Fruit fly (Drosophila melanogaster) whole organism, embryonic: ENCODE measurements around the gene CG34347.
A peak's percentile ranks its signal among the peaks of the same experiment; 100 is the strongest.

Source experiments
- B-H2 ChIP-seq: fragments of 200-800 bp; sonication (Bioruptor generic); optimal IDR thresholded peaks from 2 replicates; lab custom pipeline; 2018; ENCODE audit warnings: missing biosample characterization, mild to moderate bottlenecking, missing genetic modification characterization
- Bdp1 ChIP-seq: fragments of 200-800 bp; sonication (Bioruptor generic); optimal IDR thresholded peaks from 3 replicates; lab custom pipeline; 2016; ENCODE audit warnings: missing biosample characterization, missing genetic modification characterization
- Bgb ChIP-seq: fragments of 200-800 bp; sonication (Bioruptor generic); IDR thresholded peaks from 2 replicates; pipeline ENCODE4 v1.3.6; 2022; ENCODE audit warnings: missing biosample characterization, missing genetic modification characterization; ENCODE audit not compliant: partially characterized antibody
- CG15601 ChIP-seq: fragments of 200-800 bp; sonication (Bioruptor generic); optimal IDR thresholded peaks from 3 replicates; lab custom pipeline; 2019; ENCODE audit warnings: missing biosample characterization, mild to moderate bottlenecking, missing genetic modification characterization, moderate library complexity
- CG1603 ChIP-seq: fragments of 200-800 bp; sonication (Bioruptor generic); optimal IDR thresholded peaks from 2 replicates; lab custom pipeline; 2019; ENCODE audit warnings: missing biosample characterization, mild to moderate bottlenecking, missing genetic modification characterization, moderate library complexity
- CG32767 ChIP-seq: fragments of 200-800 bp; sonication (Bioruptor generic); IDR thresholded peaks from 2 replicates; pipeline ENCODE4 v1.3.6; 2022; ENCODE audit warnings: missing biosample characterization, missing genetic modification characterization
- CG3281 ChIP-seq: fragments of 200-800 bp; sonication (Bioruptor generic); optimal IDR thresholded peaks from 3 replicates; lab custom pipeline; 2017; ENCODE audit warnings: missing biosample characterization, mild to moderate bottlenecking, missing genetic modification characterization
- CG4328 ChIP-seq: fragments of 200-800 bp; sonication (Bioruptor generic); optimal IDR thresholded peaks from 3 replicates; lab custom pipeline; 2017; ENCODE audit warnings: missing biosample characterization, missing genetic modification reagents, missing genetic modification characterization
- CG4617 ChIP-seq: fragments of 200-800 bp; sonication (Bioruptor generic); optimal IDR thresholded peaks from 3 replicates; lab custom pipeline; 2016; ENCODE audit warnings: missing biosample characterization, missing genetic modification characterization, borderline replicate concordance
- CG4730 ChIP-seq: fragments of 200-800 bp; sonication (Bioruptor generic); IDR thresholded peaks from 2 replicates; pipeline ENCODE4 v1.3.6; 2022; ENCODE audit warnings: missing biosample characterization, missing genetic modification characterization
- CG5953 ChIP-seq: fragments of 200-800 bp; sonication (Bioruptor generic); IDR thresholded peaks from 2 replicates; pipeline ENCODE4 v1.3.6; 2022; ENCODE audit warnings: missing biosample characterization, missing genetic modification characterization
- CG8944 ChIP-seq: fragments of 200-800 bp; sonication (Bioruptor generic); optimal IDR thresholded peaks from 3 replicates; lab custom pipeline; 2016; ENCODE audit warnings: missing biosample characterization, missing genetic modification characterization
- CHES-1-like ChIP-seq: fragments of 200-800 bp; sonication (Bioruptor generic); optimal IDR thresholded peaks from 2 replicates; lab custom pipeline; 2016; ENCODE audit warnings: missing biosample characterization, missing genetic modification characterization
- Drgx ChIP-seq: fragments of 200-800 bp; sonication (Bioruptor generic); IDR thresholded peaks from 2 replicates; pipeline ENCODE4 v1.3.6; 2022; ENCODE audit warnings: missing biosample characterization, missing genetic modification characterization
- E2f2 ChIP-seq: fragments of 200-800 bp; sonication (Bioruptor generic); IDR thresholded peaks from 2 replicates; pipeline ENCODE4 v1.3.6; 2022; ENCODE audit warnings: missing biosample characterization, missing genetic modification characterization
- ERR ChIP-seq: fragments of 200-800 bp; sonication (Bioruptor generic); optimal IDR thresholded peaks from 2 replicates; lab custom pipeline; 2016; ENCODE audit warnings: missing biosample characterization, missing genetic modification characterization
- Ets65A ChIP-seq: fragments of 200-800 bp; sonication (Bioruptor generic); peaks from one replicate; lab custom pipeline; 2016; ENCODE audit warnings: missing biosample characterization, missing genetic modification characterization
- Fer1 ChIP-seq: fragments of 200-800 bp; sonication (Bioruptor generic); optimal IDR thresholded peaks from 2 replicates; lab custom pipeline; 2017; ENCODE audit warnings: missing biosample characterization, mild to moderate bottlenecking, missing genetic modification characterization
- GATAe ChIP-seq: fragments of 200-800 bp; sonication (Bioruptor generic); conservative IDR thresholded peaks from 2 replicates; pipeline ENCODE4 v1.3.6; 2022; ENCODE audit warnings: missing biosample characterization, missing genetic modification characterization
- Hsf ChIP-seq: fragments of 200-800 bp; sonication (Bioruptor generic); optimal IDR thresholded peaks from 3 replicates; lab custom pipeline; 2016; ENCODE audit warnings: missing biosample characterization, missing genetic modification characterization
- Neu2 ChIP-seq: fragments of 200-800 bp; sonication (Bioruptor generic); optimal IDR thresholded peaks from 3 replicates; lab custom pipeline; 2016; ENCODE audit warnings: missing biosample characterization, missing genetic modification characterization, borderline replicate concordance
- Ravus ChIP-seq: fragments of 200-800 bp; sonication (Bioruptor generic); IDR thresholded peaks from 2 replicates; pipeline ENCODE4 v1.3.6; 2022; ENCODE audit warnings: missing biosample characterization, missing genetic modification characterization
- Sox102F ChIP-seq: fragments of 200-800 bp; sonication (Bioruptor generic); optimal IDR thresholded peaks from 2 replicates; lab custom pipeline; 2018; ENCODE audit warnings: missing biosample characterization, mild to moderate bottlenecking, missing genetic modification characterization, moderate library complexity
- bcd ChIP-seq: fragments of 200-800 bp; sonication (Bioruptor generic); optimal IDR thresholded peaks from 2 replicates; lab custom pipeline; 2017; ENCODE audit warnings: missing biosample characterization, mild to moderate bottlenecking, missing genetic modification characterization
- bsh ChIP-seq, 2 experiments: fragments of 200-800 bp; sonication (Bioruptor generic); optimal IDR thresholded peaks; 2 replicates each; lab custom pipeline; 2017 to 2018; ENCODE audit warnings: mild to moderate bottlenecking in 2 of 2, missing biosample characterization in 2 of 2, missing genetic modification characterization in 2 of 2, moderate library complexity in 1 of 2
- caup ChIP-seq: fragments of 200-800 bp; sonication (Bioruptor generic); optimal IDR thresholded peaks from 3 replicates; lab custom pipeline; 2017; ENCODE audit warnings: missing biosample characterization, mild to moderate bottlenecking, missing genetic modification characterization, moderate library complexity; ENCODE audit not compliant: severe bottlenecking
- dan ChIP-seq: fragments of 200-800 bp; sonication (Bioruptor generic); IDR thresholded peaks from 2 replicates; pipeline ENCODE4 v1.3.6; 2022; ENCODE audit warnings: missing biosample characterization, missing genetic modification characterization
- danr ChIP-seq: fragments of 200-800 bp; sonication (Bioruptor generic); IDR thresholded peaks from 2 replicates; pipeline ENCODE4 v1.3.6; 2022; ENCODE audit warnings: missing biosample characterization, missing genetic modification characterization
- exex ChIP-seq: fragments of 200-800 bp; sonication (Bioruptor generic); optimal IDR thresholded peaks from 4 replicates; lab custom pipeline; 2018; ENCODE audit warnings: missing biosample characterization, mild to moderate bottlenecking, missing genetic modification characterization, moderate library complexity
- gt ChIP-seq: fragments of 200-800 bp; sonication (Bioruptor generic); IDR thresholded peaks from 2 replicates; pipeline ENCODE4 v1.3.6; 2022; ENCODE audit warnings: missing biosample characterization, missing genetic modification characterization
- ind ChIP-seq: fragments of 200-800 bp; sonication (Bioruptor generic); optimal IDR thresholded peaks from 3 replicates; lab custom pipeline; 2016; ENCODE audit warnings: missing biosample characterization, missing genetic modification characterization
- lmd ChIP-seq: fragments of 200-800 bp; sonication (Bioruptor generic); IDR thresholded peaks from 2 replicates; pipeline ENCODE4 v1.3.6; 2022; ENCODE audit warnings: missing biosample characterization, missing genetic modification characterization
- luna ChIP-seq: fragments of 200-800 bp; sonication (Bioruptor generic); optimal IDR thresholded peaks from 2 replicates; lab custom pipeline; 2016; ENCODE audit warnings: missing biosample characterization, missing genetic modification characterization
- mirr ChIP-seq: fragments of 200-800 bp; sonication (Bioruptor generic); optimal IDR thresholded peaks from 3 replicates; lab custom pipeline; 2018; ENCODE audit warnings: missing biosample characterization, mild to moderate bottlenecking, missing genetic modification characterization
- onecut ChIP-seq: fragments of 200-800 bp; sonication (Bioruptor generic); IDR thresholded peaks from 2 replicates; pipeline ENCODE4 v1.3.6; 2022; ENCODE audit warnings: missing biosample characterization, missing genetic modification characterization
- pnt ChIP-seq: fragments of 200-800 bp; sonication (Bioruptor generic); optimal IDR thresholded peaks from 3 replicates; lab custom pipeline; 2016; ENCODE audit warnings: missing biosample characterization, missing genetic modification characterization
- prd ChIP-seq, 3 experiments: fragments of >200 bp in 2 of 3; fragments of 200-800 bp in 1 of 3; sonication (Bioruptor generic) in 1 of 3; optimal IDR thresholded peaks in 2 of 3; IDR thresholded peaks in 1 of 3; 2 replicates in 2 of 3; 3 replicates in 1 of 3; pipeline versions ENCODE4 v1.3.6 to Lab custom; 2017 to 2022; ENCODE audit warnings: missing biosample characterization in 1 of 3, missing genetic modification characterization in 1 of 3
- scrt ChIP-seq: fragments of 200-800 bp; sonication (Bioruptor generic); optimal IDR thresholded peaks from 2 replicates; lab custom pipeline; 2018; ENCODE audit warnings: missing biosample characterization, mild to moderate bottlenecking, missing genetic modification characterization, moderate library complexity
- sens ChIP-seq: fragments of 200-800 bp; sonication (Bioruptor generic); peaks from one replicate; lab custom pipeline; 2016; ENCODE audit warnings: missing biosample characterization, missing genetic modification characterization
- so ChIP-seq: fragments of 200-800 bp; sonication (Bioruptor generic); IDR thresholded peaks from 3 replicates; pipeline ENCODE4 v1.3.6; 2022; ENCODE audit warnings: missing biosample characterization, missing genetic modification characterization
- sr ChIP-seq: fragments of 200-800 bp; sonication (Bioruptor generic); IDR thresholded peaks from 3 replicates; pipeline ENCODE4 v1.3.6; 2022; ENCODE audit warnings: missing biosample characterization, missing genetic modification characterization
- tx ChIP-seq: fragments of 200-800 bp; sonication (Bioruptor generic); optimal IDR thresholded peaks from 2 replicates; lab custom pipeline; 2016; ENCODE audit warnings: missing biosample characterization, missing genetic modification characterization
- vnd ChIP-seq: fragments of 200-800 bp; sonication (Bioruptor generic); IDR thresholded peaks from 3 replicates; pipeline ENCODE4 v1.3.6; 2022; ENCODE audit warnings: missing biosample characterization, missing genetic modification characterization; ENCODE audit not compliant: partially characterized antibody
- vvl ChIP-seq: fragments of 200-800 bp; sonication (Bioruptor generic); IDR thresholded peaks from 2 replicates; pipeline ENCODE4 v1.3.6; 2022; ENCODE audit warnings: missing biosample characterization, missing genetic modification characterization
- yki ChIP-seq: fragments of >200 bp; optimal IDR thresholded peaks from 3 replicates; lab custom pipeline; 2018
- zfh1 ChIP-seq: fragments of 200-800 bp; sonication (Bioruptor generic); IDR thresholded peaks from 3 replicates; pipeline ENCODE4 v1.3.6; 2022; ENCODE audit warnings: missing biosample characterization, missing genetic modification characterization

The CG34347 gene

dm6 chr3R:31287522-31287921 lies 23.4 kb upstream of the CG34347 start:
- peak; percentile 63 for TF ChIP-seq CG15601 (tag; lab: Kevin White, UChicago)
- TF ChIP-seq Drgx (GFP tag; lab: Robert Waterston, UW) = peak; percentile 36; the same call in 1 of the 2 replicates
- peak; percentile 50 for TF ChIP-seq caup (GFP tag; lab: Kevin White, UChicago)
- TF ChIP-seq Ets65A (GFP tag; lab: Kevin White, UChicago) = peak; percentile 75
- TF ChIP-seq mirr (GFP tag; lab: Kevin White, UChicago) = peak; percentile 13
- TF ChIP-seq bcd = no peak

- TF ChIP-seq onecut (no peak), so (GFP tag; lab: Robert Waterston, UW) (no peak), Drgx (GFP tag; lab: Robert Waterston, UW) (peak; percentile 30; the same call in 1 of the 2 replicates), CG8944 (GFP tag; lab: Kevin White, UChicago) (no peak), CG4730 (GFP tag; lab: Robert Waterston, UW) (no peak)
- TF ChIP-seq, all 482 proteins: peak for 1
Observed at dm6 chr3R:31290195-31290594, 20.8 kb upstream of the CG34347 start.

dm6 chr3R:31295694-31296093 lies 15.3 kb upstream of the CG34347 start:
- TF ChIP-seq yki (lab: Kevin White, UChicago) (no peak), CG4328 (no peak), bcd (no peak), prd (optimal IDR thresholded peaks at IDR 0.05; lab: Kevin White, UChicago) (no peak), prd (GFP tag; IDR thresholded peaks at IDR 0.05; lab: Robert Waterston, UW) (peak; percentile 21; the same call in 1 of the 3 replicates), sens (GFP tag; lab: Kevin White, UChicago) (peak; percentile 28), Bdp1 (GFP tag; lab: Kevin White, UChicago) (no peak), luna (GFP tag; lab: Kevin White, UChicago) (no peak), vvl (GFP tag; lab: Robert Waterston, UW) (0 out of 2 replicates have a peak, but pooled peaks have one; percentile 16), bsh (GFP tag; optimal IDR thresholded peaks at IDR 0.05; lab: Kevin White, UChicago) (peak; percentile 20 to 37), Fer1 (GFP tag; lab: Kevin White, UChicago) (no peak), ERR (GFP tag; lab: Kevin White, UChicago) (no peak), Drgx (GFP tag; lab: Robert Waterston, UW) (peak; percentile 54; the same call in 1 of the 2 replicates), dan (GFP tag; lab: Robert Waterston, UW) (no peak), Ravus (GFP tag; lab: Robert Waterston, UW) (no peak), CG32767 (GFP tag; lab: Robert Waterston, UW) (no peak), CG5953 (peak; percentile 30; the same call in 1 of the 2 replicates), CG4617 (GFP tag; lab: Kevin White, UChicago) (no peak), Sox102F (peak; percentile 21), Bgb (GFP tag; lab: Robert Waterston, UW) (no peak), CG1603 (tag; lab: Kevin White, UChicago) (peak; percentile 8)

- TF ChIP-seq zfh1 = no peak
- no peak for TF ChIP-seq tx (GFP tag; lab: Kevin White, UChicago)
- TF ChIP-seq CG3281 (GFP tag; lab: Kevin White, UChicago) = no peak
- TF ChIP-seq sr = no peak
- no peak for TF ChIP-seq gt
- TF ChIP-seq GATAe (GFP tag; lab: Robert Waterston, UW) = no peak
- no peak for TF ChIP-seq danr (GFP tag; lab: Robert Waterston, UW)
- no peak for TF ChIP-seq vnd (GFP tag; lab: Robert Waterston, UW)
- TF ChIP-seq Hsf (GFP tag; lab: Kevin White, UChicago) = no peak
- no peak for TF ChIP-seq scrt
- no peak for TF ChIP-seq pnt (GFP tag; lab: Kevin White, UChicago)
- TF ChIP-seq ind (GFP tag; lab: Kevin White, UChicago) = no peak
- no peak for TF ChIP-seq CHES-1-like (GFP tag; lab: Kevin White, UChicago)
- no peak for TF ChIP-seq exex
- no peak for TF ChIP-seq Ravus (GFP tag; lab: Robert Waterston, UW)
- TF ChIP-seq E2f2 (GFP tag; lab: Robert Waterston, UW) = no peak
- TF ChIP-seq lmd (GFP tag; lab: Robert Waterston, UW) = no peak
- no peak for TF ChIP-seq B-H2 (GFP tag; lab: Kevin White, UChicago)
- TF ChIP-seq Neu2 (GFP tag; lab: Kevin White, UChicago) = no peak
Observed at dm6 chr3R:31296989-31297388, 14.0 kb upstream of the CG34347 start.
